Worm (Caenorhabditis elegans): ENCODE results near the gene flp-3.

DNA sequence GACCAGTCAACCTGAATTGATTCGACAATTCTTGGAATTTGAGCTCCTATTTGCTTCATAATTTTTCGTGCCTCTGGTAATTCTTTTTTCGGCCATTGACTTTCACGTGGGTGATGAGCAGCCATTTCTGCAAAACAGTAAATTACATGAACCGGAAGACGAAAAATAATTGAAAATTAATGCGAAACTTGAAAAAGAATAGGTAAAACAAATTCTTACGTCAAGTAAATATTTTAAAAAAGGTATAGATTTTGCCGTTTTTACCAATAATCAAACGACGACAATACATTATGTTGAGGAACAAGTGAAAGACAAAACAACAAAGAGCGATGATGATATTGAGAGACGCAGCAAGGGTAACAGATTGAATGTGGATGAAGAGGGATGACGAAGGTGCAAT is 45.7 kb upstream of the flp-3 start, which contains the start of gene moc-1:
- TF ChIP-seq nhr-76 (tag; optimal IDR thresholded peaks at IDR 0.05) (no peak), ztf-11 (tag; optimal IDR thresholded peaks at IDR 0.05) (no peak), ceh-83 (GFP tag; optimal IDR thresholded peaks at IDR 0.05) (no peak)

All from whole organism, mixed stage, embryonic.